Worm (Caenorhabditis elegans) whole organism, L1 larva: ENCODE results near the gene C14A4.8.

Source experiments
- C04F5.9 ChIP-seq: sonication (generic microtip); optimal IDR thresholded peaks from 2 replicates; lab custom pipeline; 2016; ENCODE audit warnings: missing genetic modification characterization, missing compliant biosample characterization
- C34B4.2 ChIP-seq: sonication (generic microtip); optimal IDR thresholded peaks from 2 replicates; lab custom pipeline; 2017; ENCODE audit warnings: mild to moderate bottlenecking, missing genetic modification characterization, missing compliant biosample characterization
- F16B12.6 ChIP-seq: fragments of 150-350 bp; optimal IDR thresholded peaks from 2 replicates; lab custom pipeline; 2014; ENCODE audit warnings: missing biosample characterization, missing genetic modification characterization
- alr-1 ChIP-seq: fragments of 200-800 bp; sonication (Bioruptor generic); optimal IDR thresholded peaks from 2 replicates; lab custom pipeline; 2018; ENCODE audit warnings: borderline replicate concordance, mild to moderate bottlenecking, missing genetic modification characterization, missing compliant biosample characterization
- ama-1 ChIP-seq: fragments of 150-350 bp; optimal IDR thresholded peaks from 2 replicates; lab custom pipeline; 2014
- ceh-63 ChIP-seq: fragments of 200-800 bp; sonication (Bioruptor generic); optimal IDR thresholded peaks from 2 replicates; lab custom pipeline; 2018; ENCODE audit warnings: mild to moderate bottlenecking, missing genetic modification characterization, missing compliant biosample characterization
- ceh-82 ChIP-seq, 3 experiments: fragments of 150-350 bp in 1 of 3; sonication (generic microtip) in 2 of 3; optimal IDR thresholded peaks; 2 replicates each; lab custom pipeline; 2014 to 2017; ENCODE audit warnings: missing biosample characterization in 3 of 3, missing genetic modification characterization in 3 of 3
- ceh-88 ChIP-seq: fragments of 200-800 bp; sonication (Bioruptor generic); IDR thresholded peaks from 2 replicates; pipeline ENCODE4 v1.3.6; 2022; ENCODE audit warnings: missing genetic modification characterization, missing compliant biosample characterization
- dpl-1 ChIP-seq, 3 experiments: fragments of 150-350 bp in 2 of 3; sonication (generic microtip) in 1 of 3; optimal IDR thresholded peaks; 2 replicates each; lab custom pipeline; 2014 to 2017; ENCODE audit warnings: missing biosample characterization in 3 of 3, missing genetic modification characterization in 3 of 3, missing genetic modification reagents in 3 of 3
- efl-3 ChIP-seq: fragments of 200-800 bp; sonication (Bioruptor generic); optimal IDR thresholded peaks from 2 replicates; lab custom pipeline; 2018; ENCODE audit warnings: mild to moderate bottlenecking, missing genetic modification characterization, missing compliant biosample characterization
- egl-13 ChIP-seq: sonication (generic microtip); optimal IDR thresholded peaks from 2 replicates; lab custom pipeline; 2016; ENCODE audit warnings: missing genotype, missing genetic modification reagents, missing genetic modification characterization, missing compliant biosample characterization
- egl-27 ChIP-seq, 2 experiments: fragments of 150-350 bp in 1 of 2; sonication (generic microtip); optimal IDR thresholded peaks; 3 replicates each; lab custom pipeline; 2017 to 2018; ENCODE audit warnings: missing biosample characterization in 2 of 2, missing genetic modification characterization in 2 of 2, missing genetic modification reagents in 2 of 2
- elt-2 ChIP-seq: sonication (generic microtip); optimal IDR thresholded peaks from 2 replicates; lab custom pipeline; 2016; ENCODE audit warnings: missing genetic modification characterization, mild to moderate bottlenecking, inconsistent platforms, missing compliant biosample characterization, missing genetic modification reagents
- elt-3 ChIP-seq, 6 experiments: fragments of 150-350 bp in 1 of 6; sonication (generic microtip); optimal IDR thresholded peaks; 2 replicates each; lab custom pipeline; 2017 to 2018; ENCODE audit warnings: missing biosample characterization in 6 of 6, missing genetic modification characterization in 6 of 6, inconsistent platforms in 1 of 6
- fkh-8 ChIP-seq: sonication (generic microtip); optimal IDR thresholded peaks from 2 replicates; lab custom pipeline; 2016; ENCODE audit warnings: mild to moderate bottlenecking, missing genetic modification characterization, missing compliant biosample characterization
- fos-1 ChIP-seq: fragments of 150-350 bp; optimal IDR thresholded peaks from 2 replicates; lab custom pipeline; 2014; ENCODE audit warnings: missing biosample characterization, missing genetic modification characterization
- grh-1 ChIP-seq: fragments of 200-800 bp; sonication (Bioruptor generic); IDR thresholded peaks from 2 replicates; pipeline ENCODE4 v1.3.6; 2022; ENCODE audit warnings: missing genetic modification reagents, missing genetic modification characterization, missing compliant biosample characterization
- hlh-17 ChIP-seq: fragments of 200-800 bp; sonication (Bioruptor generic); optimal IDR thresholded peaks from 2 replicates; lab custom pipeline; 2018; ENCODE audit warnings: missing genetic modification characterization, mild to moderate bottlenecking, missing compliant biosample characterization, moderate library complexity, borderline replicate concordance
- hlh-4 ChIP-seq: sonication (generic microtip); optimal IDR thresholded peaks from 2 replicates; lab custom pipeline; 2016; ENCODE audit warnings: mild to moderate bottlenecking, missing genetic modification characterization, missing compliant biosample characterization
- hpl-2 ChIP-seq: fragments of 150-350 bp; optimal IDR thresholded peaks from 2 replicates; lab custom pipeline; 2014; ENCODE audit warnings: missing biosample characterization, missing genetic modification reagents, missing genetic modification characterization
- isw-1 ChIP-seq: fragments of 200-800 bp; sonication (Bioruptor generic); IDR thresholded peaks from 2 replicates; pipeline ENCODE4 v1.3.6; 2022; ENCODE audit warnings: missing genetic modification characterization, missing compliant biosample characterization
- jun-1 ChIP-seq: fragments of 150-350 bp; optimal IDR thresholded peaks from 2 replicates; lab custom pipeline; 2014; ENCODE audit warnings: missing biosample characterization, missing genetic modification reagents, missing genetic modification characterization
- lin-14 ChIP-seq: fragments of 200-800 bp; sonication (Bioruptor generic); optimal IDR thresholded peaks from 2 replicates; lab custom pipeline; 2018; ENCODE audit warnings: mild to moderate bottlenecking, missing genetic modification characterization, moderate library complexity, missing compliant biosample characterization
- lir-3 ChIP-seq: sonication (generic microtip); optimal IDR thresholded peaks from 2 replicates; lab custom pipeline; 2016; ENCODE audit warnings: mild to moderate bottlenecking, missing genetic modification characterization, moderate library complexity, missing compliant biosample characterization; ENCODE audit not compliant: poor library complexity
- lsy-2 ChIP-seq, 2 experiments: fragments of 150-350 bp; optimal IDR thresholded peaks; 2 replicates each; lab custom pipeline; 2014; ENCODE audit warnings: missing biosample characterization in 2 of 2, missing genetic modification characterization in 2 of 2
- mab-9 ChIP-seq: fragments of 200-800 bp; sonication (Bioruptor generic); IDR thresholded peaks from 2 replicates; pipeline ENCODE4 v1.3.6; 2022; ENCODE audit warnings: missing genetic modification reagents, missing genetic modification characterization, missing compliant biosample characterization
- mdl-1 ChIP-seq, 2 experiments: fragments of 150-350 bp; optimal IDR thresholded peaks; 2 replicates each; lab custom pipeline; 2014 to 2017; ENCODE audit warnings: missing biosample characterization in 2 of 2, missing genetic modification characterization in 2 of 2, inconsistent platforms in 1 of 2
- mef-2 ChIP-seq: fragments of 150-350 bp; optimal IDR thresholded peaks from 2 replicates; lab custom pipeline; 2014; ENCODE audit warnings: missing biosample characterization, missing genetic modification characterization
- mep-1 ChIP-seq: fragments of 150-350 bp; optimal IDR thresholded peaks from 2 replicates; lab custom pipeline; 2014; ENCODE audit warnings: missing biosample characterization, missing genetic modification characterization
- nhr-11 ChIP-seq: fragments of 150-350 bp; optimal IDR thresholded peaks from 2 replicates; lab custom pipeline; 2014; ENCODE audit warnings: missing biosample characterization, missing genetic modification characterization
- nhr-19 ChIP-seq: fragments of 200-800 bp; sonication (Bioruptor generic); conservative IDR thresholded peaks from 2 replicates; pipeline ENCODE4 v1.3.6; 2022; ENCODE audit warnings: missing genetic modification characterization, missing compliant biosample characterization
- nhr-237 ChIP-seq: fragments of 150-350 bp; optimal IDR thresholded peaks from 2 replicates; lab custom pipeline; 2014; ENCODE audit warnings: missing biosample characterization, missing genetic modification characterization
- nhr-28 ChIP-seq: fragments of 150-350 bp; optimal IDR thresholded peaks from 2 replicates; lab custom pipeline; 2014; ENCODE audit warnings: missing biosample characterization, missing genetic modification characterization
- nhr-47 ChIP-seq: sonication (generic microtip); optimal IDR thresholded peaks from 2 replicates; lab custom pipeline; 2016; ENCODE audit warnings: mild to moderate bottlenecking, missing genetic modification characterization, moderate library complexity, missing compliant biosample characterization
- nhr-71 ChIP-seq: sonication (generic microtip); optimal IDR thresholded peaks from 2 replicates; lab custom pipeline; 2016; ENCODE audit warnings: mild to moderate bottlenecking, missing genetic modification characterization, moderate library complexity, missing compliant biosample characterization
- nhr-76 ChIP-seq: sonication (generic microtip); optimal IDR thresholded peaks from 2 replicates; lab custom pipeline; 2017; ENCODE audit warnings: missing biosample characterization, missing genetic modification characterization
- nhr-84 ChIP-seq: sonication (generic microtip); optimal IDR thresholded peaks from 2 replicates; lab custom pipeline; 2017; ENCODE audit warnings: missing biosample characterization, missing genetic modification characterization
- pax-3 ChIP-seq: fragments of 200-800 bp; sonication (Bioruptor generic); optimal IDR thresholded peaks from 2 replicates; lab custom pipeline; 2018; ENCODE audit warnings: mild to moderate bottlenecking, missing genetic modification characterization, moderate library complexity, missing compliant biosample characterization
- pqm-1 ChIP-seq: sonication (generic microtip); optimal IDR thresholded peaks from 3 replicates; lab custom pipeline; 2017; ENCODE audit warnings: missing biosample characterization, missing genetic modification characterization
- rnt-1 ChIP-seq: sonication (generic microtip); optimal IDR thresholded peaks from 2 replicates; lab custom pipeline; 2016; ENCODE audit warnings: mild to moderate bottlenecking, missing genetic modification characterization, moderate library complexity, missing compliant biosample characterization
- skn-1 ChIP-seq: fragments of 150-350 bp; optimal IDR thresholded peaks from 2 replicates; lab custom pipeline; 2014; ENCODE audit warnings: missing biosample characterization, missing genetic modification characterization
- snpc-4 ChIP-seq: fragments of 150-350 bp; optimal IDR thresholded peaks from 2 replicates; lab custom pipeline; 2014; ENCODE audit warnings: missing biosample characterization, missing genetic modification characterization
- sox-4 ChIP-seq: sonication (generic microtip); optimal IDR thresholded peaks from 2 replicates; lab custom pipeline; 2016; ENCODE audit warnings: missing genetic modification characterization, missing compliant biosample characterization
- sptf-1 ChIP-seq: fragments of 150-350 bp; optimal IDR thresholded peaks from 2 replicates; lab custom pipeline; 2014; ENCODE audit warnings: missing biosample characterization, missing genetic modification characterization
- sup-37 ChIP-seq: fragments of 200-800 bp; sonication (Bioruptor generic); optimal IDR thresholded peaks from 2 replicates; lab custom pipeline; 2018; ENCODE audit warnings: mild to moderate bottlenecking, missing genetic modification characterization, missing compliant biosample characterization
- swsn-7 ChIP-seq: sonication (generic microtip); optimal IDR thresholded peaks from 2 replicates; lab custom pipeline; 2016; ENCODE audit warnings: missing genetic modification characterization, missing compliant biosample characterization
- unc-30 ChIP-seq: sonication (generic microtip); optimal IDR thresholded peaks from 2 replicates; lab custom pipeline; 2017; ENCODE audit warnings: missing biosample characterization, missing genetic modification characterization
- unc-62 ChIP-seq: fragments of 150-350 bp; optimal IDR thresholded peaks from 2 replicates; lab custom pipeline; 2014; ENCODE audit warnings: missing biosample characterization, missing genetic modification reagents, missing genetic modification characterization
- unc-86 ChIP-seq: sonication (generic microtip); optimal IDR thresholded peaks from 2 replicates; lab custom pipeline; 2016; ENCODE audit warnings: missing genetic modification characterization, missing compliant biosample characterization
- vab-15 ChIP-seq: sonication (generic microtip); optimal IDR thresholded peaks from 2 replicates; lab custom pipeline; 2017; ENCODE audit warnings: missing genotype, mild to moderate bottlenecking, missing genetic modification characterization, missing compliant biosample characterization
- xbp-1 ChIP-seq: sonication (generic microtip); optimal IDR thresholded peaks from 2 replicates; lab custom pipeline; 2016; ENCODE audit warnings: missing genetic modification characterization, missing compliant biosample characterization
- zag-1 ChIP-seq: fragments of 150-350 bp; optimal IDR thresholded peaks from 2 replicates; lab custom pipeline; 2014; ENCODE audit warnings: missing biosample characterization, missing genetic modification characterization

Gene C14A4.8

ce11 chrII:10563368-10563767, 34.6 kb downstream of the C14A4.8 start, which contains the start of gene cdc-48.1 (continued):
- TF ChIP-seq ceh-82 (tag; optimal IDR thresholded peaks at IDR 0.05; lab: Kevin White, UChicago) (peak; percentile 100), vab-15 (tag; lab: Kevin White, UChicago) (peak; percentile 100), nhr-11 (tag; lab: Kevin White, UChicago) (peak; percentile 100), ceh-63 (peak; percentile 91), sox-4 (tag; lab: Kevin White, UChicago) (peak; percentile 98), efl-3 (GFP tag; lab: Kevin White, UChicago) (peak; percentile 88), sptf-1 (tag; lab: Kevin White, UChicago) (no peak), fkh-8 (peak; percentile 100), pax-3 (tag; lab: Kevin White, UChicago) (peak; percentile 99), nhr-84 (tag; lab: Kevin White, UChicago) (peak; percentile 98), hlh-4 (peak; percentile 64), unc-86 (tag; lab: Kevin White, UChicago) (peak; percentile 100), zag-1 (tag; lab: Kevin White, UChicago) (peak; percentile 100), hlh-17 (GFP tag; lab: Kevin White, UChicago) (no peak), hpl-2 (GFP tag; lab: Kevin White, UChicago) (peak; percentile 99), F16B12.6 (peak; percentile 81), lir-3 (tag; lab: Kevin White, UChicago) (peak; percentile 98), mep-1 (tag; lab: Kevin White, UChicago) (peak; percentile 100), xbp-1 (peak; percentile 100), nhr-237 (tag; lab: Kevin White, UChicago) (peak; percentile 100), lin-14 (GFP tag; lab: Kevin White, UChicago) (peak; percentile 100), unc-30 (tag; lab: Kevin White, UChicago) (peak; percentile 99), elt-3 (tag; optimal IDR thresholded peaks at IDR 0.05; lab: Kevin White, UChicago) (peak; percentile 99 to 100 (median 100)), elt-2 (tag; lab: Kevin White, UChicago) (peak; percentile 97), mab-9 (GFP tag; lab: Robert Waterston, UW) (peak; percentile 99), sup-37 (GFP tag; lab: Kevin White, UChicago) (peak; percentile 99), unc-62 (GFP tag; lab: Kevin White, UChicago) (peak; percentile 100), isw-1 (peak; percentile 100), C04F5.9 (tag; lab: Kevin White, UChicago) (peak; percentile 98), egl-27 (tag; optimal IDR thresholded peaks at IDR 0.05; lab: Kevin White, UChicago) (peak; percentile 90 to 100), grh-1 (GFP tag; lab: Robert Waterston, UW) (peak; percentile 100), pqm-1 (tag; lab: Kevin White, UChicago) (peak; percentile 83), rnt-1 (tag; lab: Kevin White, UChicago) (peak; percentile 100), dpl-1 (GFP tag; optimal IDR thresholded peaks at IDR 0.05; lab: Kevin White, UChicago) (peak; percentile 100), ama-1 (lab: Kevin White, UChicago) (peak; percentile 98), egl-13 (tag; lab: Kevin White, UChicago) (peak; percentile 100), mef-2 (tag; lab: Kevin White, UChicago) (peak; percentile 98), snpc-4 (tag; lab: Kevin White, UChicago) (peak; percentile 95), nhr-19 (peak; percentile 100), C34B4.2 (peak; percentile 94), nhr-28 (peak; percentile 77), mdl-1 (tag; optimal IDR thresholded peaks at IDR 0.05; lab: Kevin White, UChicago) (peak; percentile 82 to 99), fos-1 (peak; percentile 100), nhr-47 (tag; lab: Kevin White, UChicago) (peak; percentile 100), lsy-2 (tag; optimal IDR thresholded peaks at IDR 0.05; lab: Kevin White, UChicago) (peak; percentile 98 to 99), nhr-71 (tag; lab: Kevin White, UChicago) (peak; percentile 100), skn-1 (tag; lab: Kevin White, UChicago) (peak; percentile 100), ceh-88 (GFP tag; lab: Robert Waterston, UW) (peak; percentile 99), alr-1 (tag; lab: Kevin White, UChicago) (no peak), nhr-76 (tag; lab: Kevin White, UChicago) (peak; percentile 88), jun-1 (tag; lab: Kevin White, UChicago) (peak; percentile 99), swsn-7 (peak; percentile 100)
